Worm (Caenorhabditis elegans): ENCODE results near the gene alh-8.
A peak's percentile ranks its signal among the peaks of the same experiment; 100 is the strongest.

alh-8 gene

DNA sequence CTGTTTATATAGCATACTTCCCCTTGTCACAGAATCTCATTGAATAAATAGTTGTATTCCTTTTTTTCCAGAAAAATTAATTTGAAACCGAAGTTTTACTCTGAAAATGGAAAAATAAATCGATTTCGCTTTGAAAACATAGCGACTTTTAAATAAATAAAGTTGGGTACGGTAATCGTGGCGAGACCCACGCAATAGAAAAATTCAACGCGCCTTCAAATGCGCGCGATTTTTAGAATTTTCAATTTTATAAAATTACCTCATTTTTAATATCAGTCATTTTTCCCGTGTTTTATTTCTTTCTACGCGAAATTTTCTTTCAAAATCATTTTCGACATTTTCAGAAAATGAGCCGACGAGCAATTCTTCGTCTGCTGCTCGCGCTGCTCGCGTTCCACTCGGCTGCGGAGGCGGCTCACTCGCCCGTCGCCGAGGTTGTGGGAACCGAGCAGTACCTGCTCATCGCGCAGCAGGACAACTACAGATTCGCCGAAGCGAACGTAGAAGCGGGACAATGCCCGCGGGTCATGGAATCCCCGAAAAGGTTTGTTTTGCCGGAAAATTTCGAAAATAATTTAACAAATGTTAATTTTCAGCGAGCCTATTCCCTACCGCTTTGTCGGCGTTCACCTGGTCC is 2.3 kb upstream of the alh-8 start, which contains the start of gene F13D12.5:
Gene F13D12.5 (plus strand): TSS at position 345 of the 637 bp plus-strand sequence.
- TF ChIP-seq nhr-12 (tag; optimal IDR thresholded peaks at IDR 0.05) = no peak
- peak; percentile 30 for TF ChIP-seq nhr-71 (tag; optimal IDR thresholded peaks at IDR 0.05)

DNA sequence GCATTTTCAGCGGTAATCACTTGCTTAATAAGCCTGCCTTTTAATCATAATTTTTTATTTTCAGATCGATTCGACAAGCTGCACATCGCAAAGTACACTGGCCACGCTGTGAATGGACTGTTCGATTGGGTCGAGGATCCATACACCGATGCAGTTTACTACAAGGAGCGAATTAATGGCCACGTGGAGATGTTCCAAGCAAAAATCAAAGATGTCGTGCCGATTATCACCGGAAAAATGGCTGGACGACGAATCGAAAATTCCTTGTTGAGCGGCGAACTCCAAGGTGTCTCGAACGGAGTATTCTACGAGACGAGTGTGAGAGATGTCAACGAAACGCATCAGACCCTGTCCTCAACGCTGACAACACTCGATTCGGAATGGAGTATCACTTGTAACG is 1.4 kb upstream of the alh-8 start:
- no peak for TF ChIP-seq tlp-1 (tag; optimal IDR thresholded peaks at IDR 0.05)
- no peak for TF ChIP-seq zag-1 (tag; optimal IDR thresholded peaks at IDR 0.05)
- TF ChIP-seq sox-4 (tag; optimal IDR thresholded peaks at IDR 0.05) = no peak
- TF ChIP-seq fkh-4 (tag; optimal IDR thresholded peaks at IDR 0.05; ENCODE audit: borderline replicate concordance) = no peak
- no peak for TF ChIP-seq C16A3.4 (tag; optimal IDR thresholded peaks at IDR 0.05)
- no peak for TF ChIP-seq unc-62 (GFP tag; optimal IDR thresholded peaks at IDR 0.05)
- no peak for TF ChIP-seq dsc-1 (tag; optimal IDR thresholded peaks at IDR 0.05)
- no peak for TF ChIP-seq nhr-237 (tag; optimal IDR thresholded peaks at IDR 0.05)
- no peak for TF ChIP-seq nhr-11 (tag; optimal IDR thresholded peaks at IDR 0.05)
- TF ChIP-seq nhr-47 (tag; optimal IDR thresholded peaks at IDR 0.05) = no peak
- no peak for TF ChIP-seq ets-5 (GFP tag; IDR thresholded peaks at IDR 0.05)
- no peak for TF ChIP-seq lin-39 (tag; optimal IDR thresholded peaks at IDR 0.05)
- TF ChIP-seq lin-15B (tag; optimal IDR thresholded peaks at IDR 0.05) = no peak
- TF ChIP-seq nhr-19 (GFP tag; conservative IDR thresholded peaks at IDR 0.05) = no peak
- TF ChIP-seq jun-1 (tag; optimal IDR thresholded peaks at IDR 0.05) = no peak
- TF ChIP-seq tbx-2 (tag; optimal IDR thresholded peaks at IDR 0.05) = no peak

DNA sequence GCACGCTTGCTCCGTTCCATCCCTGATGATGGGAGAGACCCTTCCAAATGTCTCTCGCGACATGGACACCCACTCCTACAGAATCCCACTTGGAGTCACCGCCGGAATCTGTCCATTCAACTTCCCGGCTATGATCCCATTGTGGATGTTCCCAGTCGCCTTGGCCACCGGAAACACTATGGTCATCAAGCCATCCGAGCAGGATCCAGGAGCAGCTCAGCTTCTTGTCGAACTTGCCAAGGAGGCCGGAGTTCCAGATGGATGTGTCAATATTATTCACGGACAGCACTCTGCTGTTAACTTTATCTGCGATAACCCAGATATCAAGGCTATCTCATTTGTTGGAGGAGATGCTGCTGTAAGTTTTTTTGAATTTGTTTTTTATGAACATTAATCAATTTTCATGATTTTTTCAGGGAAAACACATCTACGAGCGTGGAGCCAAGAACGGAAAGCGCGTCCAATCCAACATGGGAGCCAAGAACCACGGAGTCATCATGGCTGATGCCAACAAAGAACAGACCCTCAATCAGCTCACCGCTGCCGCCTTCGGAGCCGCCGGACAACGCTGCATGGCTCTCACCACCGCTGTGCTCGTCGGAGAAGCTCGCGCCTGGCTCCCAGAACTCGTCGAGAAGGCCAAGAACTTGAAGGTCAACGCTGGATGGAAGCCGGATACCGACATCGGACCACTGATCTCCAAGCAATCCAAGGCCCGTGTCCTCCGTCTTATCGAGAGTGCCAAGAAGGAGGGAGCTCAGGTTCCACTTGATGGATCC is 1.1 kb downstream of the alh-8 start:
- no peak for TF ChIP-seq pax-3 (tag; optimal IDR thresholded peaks at IDR 0.05)

DNA sequence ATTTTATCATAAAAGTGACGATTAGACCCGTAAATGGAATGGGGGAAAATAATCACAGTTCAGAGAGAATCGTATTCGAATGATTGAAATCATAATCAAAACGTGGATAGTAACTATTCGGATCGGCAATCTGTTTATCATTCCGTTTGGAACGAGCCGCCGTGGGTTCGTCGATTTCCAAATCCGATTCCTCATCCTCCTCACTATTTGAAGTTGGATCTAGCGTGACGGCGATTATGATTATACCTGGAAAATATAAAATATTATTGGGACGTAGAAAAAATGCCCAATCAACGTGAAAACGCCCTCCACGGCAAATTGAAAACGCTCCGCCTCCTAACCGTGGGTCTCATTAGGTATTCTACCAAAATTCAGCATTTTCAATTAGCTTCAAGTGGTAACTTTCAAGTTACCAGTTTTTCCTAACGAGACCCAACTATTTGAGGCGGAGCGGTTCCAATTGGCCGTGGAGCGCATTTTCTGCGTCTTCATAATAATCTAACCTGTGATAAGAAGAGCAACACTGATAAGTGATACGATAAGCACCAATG is 2.4 kb downstream of the alh-8 start:
- TF ChIP-seq jun-1 (tag; optimal IDR thresholded peaks at IDR 0.05) (no peak), nhr-71 (tag; optimal IDR thresholded peaks at IDR 0.05) (peak; percentile 58), elt-3 (tag; optimal IDR thresholded peaks at IDR 0.05) (no peak), efl-1 (optimal IDR thresholded peaks at IDR 0.05) (no peak), efl-1 (GFP tag; optimal IDR thresholded peaks at IDR 0.05 in 1 of 2) (peak in 1 of 2 experiments; percentile 88), nhr-85 (tag) (peak; percentile 47), nhr-84 (tag; optimal IDR thresholded peaks at IDR 0.05) (no peak), pag-3 (tag; optimal IDR thresholded peaks at IDR 0.05; ENCODE audit: borderline replicate concordance, insufficient read depth) (no peak), pax-3 (tag; optimal IDR thresholded peaks at IDR 0.05) (no peak), fkh-4 (tag; optimal IDR thresholded peaks at IDR 0.05; ENCODE audit: borderline replicate concordance) (no peak), nhr-47 (tag; optimal IDR thresholded peaks at IDR 0.05) (peak; percentile 26), fkh-10 (GFP tag; optimal IDR thresholded peaks at IDR 0.05) (no peak), efl-3 (GFP tag; optimal IDR thresholded peaks at IDR 0.05) (no peak), elt-2 (tag; optimal IDR thresholded peaks at IDR 0.05) (peak; percentile 56), lin-13 (GFP tag; optimal IDR thresholded peaks at IDR 0.05) (no peak), ama-1 (optimal IDR thresholded peaks at IDR 0.05) (peak; percentile 62), vab-15 (tag; optimal IDR thresholded peaks at IDR 0.05) (no peak), skn-1 (tag; optimal IDR thresholded peaks at IDR 0.05) (no peak), xbp-1 (tag; optimal IDR thresholded peaks at IDR 0.05) (no peak), C34B4.2 (tag; optimal IDR thresholded peaks at IDR 0.05) (no peak), ceh-82 (tag; optimal IDR thresholded peaks at IDR 0.05) (no peak), Y116A8C.19 (tag; optimal IDR thresholded peaks at IDR 0.05; ENCODE audit: borderline replicate concordance) (no peak), F16B12.6 (tag; optimal IDR thresholded peaks at IDR 0.05) (no peak), snu-23 (GFP tag; optimal IDR thresholded peaks at IDR 0.05) (peak; percentile 63), mef-2 (tag; optimal IDR thresholded peaks at IDR 0.05) (no peak), sptf-1 (tag; optimal IDR thresholded peaks at IDR 0.05) (no peak), unc-130 (tag; optimal IDR thresholded peaks at IDR 0.05) (no peak), pqm-1 (tag; optimal IDR thresholded peaks at IDR 0.05) (no peak), unc-62 (GFP tag; optimal IDR thresholded peaks at IDR 0.05) (no peak), aly-2 (tag; optimal IDR thresholded peaks at IDR 0.05) (peak; percentile 65), nhr-19 (GFP tag; conservative IDR thresholded peaks at IDR 0.05) (no peak; the same call in 1 of the 2 replicates), nhr-20 (tag; optimal IDR thresholded peaks at IDR 0.05) (peak; percentile 50), nhr-237 (tag; optimal IDR thresholded peaks at IDR 0.05) (no peak), zip-4 (GFP tag; optimal IDR thresholded peaks at IDR 0.05) (no peak)
